Fruit fly (Drosophila melanogaster) whole organism, embryonic: ENCODE measurements around the gene Kaz-m1.

Experiments used
- BtbVII ChIP-seq: fragments of 200-800 bp; sonication (Bioruptor generic); optimal IDR thresholded peaks from 3 replicates; lab custom pipeline; 2017; ENCODE audit warnings: missing biosample characterization, mild to moderate bottlenecking, missing genetic modification characterization
- CG10543 ChIP-seq: fragments of 200-800 bp; sonication (Bioruptor generic); optimal IDR thresholded peaks from 3 replicates; lab custom pipeline; 2017; ENCODE audit warnings: missing biosample characterization, mild to moderate bottlenecking, missing genetic modification characterization, moderate library complexity
- CG11723 ChIP-seq: fragments of 200-800 bp; sonication (Bioruptor generic); optimal IDR thresholded peaks from 2 replicates; lab custom pipeline; 2017; ENCODE audit warnings: missing biosample characterization, mild to moderate bottlenecking, missing genetic modification characterization
- CG13775 ChIP-seq: fragments of 200-800 bp; sonication (Bioruptor generic); optimal IDR thresholded peaks from 3 replicates; lab custom pipeline; 2017; ENCODE audit warnings: missing biosample characterization, mild to moderate bottlenecking, missing genetic modification characterization
- CG15479 ChIP-seq: fragments of 200-800 bp; sonication (Bioruptor generic); optimal IDR thresholded peaks from 3 replicates; lab custom pipeline; 2019; ENCODE audit warnings: missing biosample characterization, mild to moderate bottlenecking, missing genetic modification characterization, moderate library complexity
- CG18476 ChIP-seq: fragments of 200-800 bp; sonication (Bioruptor generic); optimal IDR thresholded peaks from 2 replicates; lab custom pipeline; 2016; ENCODE audit warnings: missing biosample characterization, mild to moderate bottlenecking, missing genetic modification characterization
- CG2120 ChIP-seq: fragments of 200-800 bp; sonication (Bioruptor generic); optimal IDR thresholded peaks from 3 replicates; lab custom pipeline; 2016; ENCODE audit warnings: missing biosample characterization, missing genetic modification characterization
- CG2199 ChIP-seq: fragments of 200-800 bp; sonication (Bioruptor generic); IDR thresholded peaks from 3 replicates; pipeline ENCODE4 v1.3.6; 2022; ENCODE audit warnings: missing biosample characterization, missing genetic modification characterization
- CG34224 ChIP-seq: fragments of 200-800 bp; sonication (Bioruptor generic); IDR thresholded peaks from 3 replicates; pipeline ENCODE4 v1.3.6; 2022; ENCODE audit warnings: missing biosample characterization, missing genetic modification characterization; ENCODE audit not compliant: partially characterized antibody
- CG4360 ChIP-seq: fragments of 200-800 bp; sonication (Bioruptor generic); IDR thresholded peaks from 2 replicates; pipeline ENCODE4 v1.3.6; 2022; ENCODE audit warnings: missing biosample characterization, missing genetic modification characterization
- CG6689 ChIP-seq: fragments of 200-800 bp; sonication (Bioruptor generic); IDR thresholded peaks from 2 replicates; pipeline ENCODE4 v1.3.6; 2022; ENCODE audit warnings: missing biosample characterization, missing genetic modification characterization
- CG7372 ChIP-seq: fragments of 200-800 bp; sonication (Bioruptor generic); IDR thresholded peaks from 2 replicates; pipeline ENCODE4 v1.3.6; 2022; ENCODE audit warnings: missing biosample characterization, missing genetic modification characterization
- CG8089 ChIP-seq: fragments of 200-800 bp; sonication (Bioruptor generic); optimal IDR thresholded peaks from 3 replicates; lab custom pipeline; 2016; ENCODE audit warnings: missing biosample characterization, missing genetic modification characterization
- CG9437 ChIP-seq: fragments of 200-800 bp; sonication (Bioruptor generic); optimal IDR thresholded peaks from 2 replicates; lab custom pipeline; 2018; ENCODE audit warnings: missing biosample characterization, mild to moderate bottlenecking, missing genetic modification characterization
- CG9817 ChIP-seq: fragments of 200-800 bp; sonication (Bioruptor generic); optimal IDR thresholded peaks from 2 replicates; lab custom pipeline; 2018; ENCODE audit warnings: missing biosample characterization, mild to moderate bottlenecking, missing genetic modification characterization, moderate library complexity
- CHES-1-like ChIP-seq: fragments of 200-800 bp; sonication (Bioruptor generic); optimal IDR thresholded peaks from 2 replicates; lab custom pipeline; 2016; ENCODE audit warnings: missing biosample characterization, missing genetic modification characterization
- D ChIP-seq, 2 experiments: fragments of 200-800 bp in 1 of 2; fragments of >200 bp in 1 of 2; sonication (Bioruptor generic) in 1 of 2; optimal IDR thresholded peaks; 2 replicates in 1 of 2; 3 replicates in 1 of 2; lab custom pipeline; 2017; ENCODE audit warnings: mild to moderate bottlenecking in 1 of 2, missing biosample characterization in 1 of 2, missing genetic modification characterization in 1 of 2, missing genetic modification reagents in 1 of 2
- D19A ChIP-seq: fragments of 200-800 bp; optimal IDR thresholded peaks from 3 replicates; lab custom pipeline; 2019; ENCODE audit warnings: missing biosample characterization, mild to moderate bottlenecking, missing genetic modification characterization, moderate library complexity
- Ets65A ChIP-seq: fragments of 200-800 bp; sonication (Bioruptor generic); peaks from one replicate; lab custom pipeline; 2016; ENCODE audit warnings: missing biosample characterization, missing genetic modification characterization
- Hmx ChIP-seq: fragments of 200-800 bp; sonication (Bioruptor generic); optimal IDR thresholded peaks from 2 replicates; lab custom pipeline; 2016; ENCODE audit warnings: missing biosample characterization, missing genetic modification characterization
- MESR4 ChIP-seq: fragments of 200-800 bp; sonication (Bioruptor generic); optimal IDR thresholded peaks from 2 replicates; lab custom pipeline; 2018; ENCODE audit warnings: missing biosample characterization, mild to moderate bottlenecking, missing genetic modification characterization, moderate library complexity
- Mrtf ChIP-seq: fragments of 200-800 bp; sonication (Bioruptor generic); IDR thresholded peaks from 3 replicates; pipeline ENCODE4 v1.3.6; 2022; ENCODE audit warnings: missing biosample characterization, missing genetic modification characterization
- NC2α ChIP-seq: fragments of 200-800 bp; sonication (Bioruptor generic); optimal IDR thresholded peaks from 2 replicates; lab custom pipeline; 2016; ENCODE audit warnings: missing biosample characterization, missing genetic modification characterization
- Neu2 ChIP-seq: fragments of 200-800 bp; sonication (Bioruptor generic); optimal IDR thresholded peaks from 3 replicates; lab custom pipeline; 2016; ENCODE audit warnings: missing biosample characterization, missing genetic modification characterization, borderline replicate concordance
- Scr ChIP-seq: fragments of 200-800 bp; sonication (Bioruptor generic); IDR thresholded peaks from 2 replicates; pipeline ENCODE4 v1.3.6; 2022; ENCODE audit warnings: missing biosample characterization, missing genetic modification characterization; ENCODE audit not compliant: partially characterized antibody
- Xrp1 ChIP-seq: fragments of 200-800 bp; sonication (Bioruptor generic); IDR thresholded peaks from 2 replicates; pipeline ENCODE4 v1.3.6; 2022; ENCODE audit warnings: missing biosample characterization, missing genetic modification characterization
- ap ChIP-seq: fragments of 200-800 bp; sonication (Bioruptor generic); IDR thresholded peaks from 2 replicates; pipeline ENCODE4 v1.3.6; 2022; ENCODE audit warnings: missing biosample characterization, missing genetic modification characterization
- ato ChIP-seq: fragments of 200-800 bp; sonication (Bioruptor generic); IDR thresholded peaks from 2 replicates; pipeline ENCODE4 v1.3.6; 2022; ENCODE audit warnings: missing biosample characterization, missing genetic modification characterization; ENCODE audit not compliant: partially characterized antibody
- cg ChIP-seq: fragments of 200-800 bp; sonication (Bioruptor generic); optimal IDR thresholded peaks from 3 replicates; lab custom pipeline; 2019; ENCODE audit warnings: missing biosample characterization, mild to moderate bottlenecking, missing genetic modification characterization, moderate library complexity
- cwo ChIP-seq: fragments of 200-800 bp; sonication (Bioruptor generic); optimal IDR thresholded peaks from 3 replicates; lab custom pipeline; 2017; ENCODE audit warnings: missing biosample characterization, missing genetic modification characterization, mild to moderate bottlenecking, moderate library complexity, missing genetic modification reagents
- exex ChIP-seq: fragments of 200-800 bp; sonication (Bioruptor generic); optimal IDR thresholded peaks from 4 replicates; lab custom pipeline; 2018; ENCODE audit warnings: missing biosample characterization, mild to moderate bottlenecking, missing genetic modification characterization, moderate library complexity
- fd3F ChIP-seq: fragments of 200-800 bp; sonication (Bioruptor generic); optimal IDR thresholded peaks from 2 replicates; lab custom pipeline; 2018; ENCODE audit warnings: missing biosample characterization, mild to moderate bottlenecking, missing genetic modification characterization, moderate library complexity
- gem ChIP-seq: fragments of 200-800 bp; sonication (Bioruptor generic); optimal IDR thresholded peaks from 2 replicates; lab custom pipeline; 2019; ENCODE audit warnings: missing biosample characterization, mild to moderate bottlenecking, missing genetic modification characterization, moderate library complexity
- grau ChIP-seq: fragments of 200-800 bp; optimal IDR thresholded peaks from 3 replicates; lab custom pipeline; 2019; ENCODE audit warnings: missing biosample characterization, mild to moderate bottlenecking, missing genetic modification characterization, moderate library complexity
- hth ChIP-seq: fragments of >200 bp; optimal IDR thresholded peaks from 2 replicates; lab custom pipeline; 2017; ENCODE audit warnings: inconsistent platforms
- ind ChIP-seq: fragments of 200-800 bp; sonication (Bioruptor generic); optimal IDR thresholded peaks from 3 replicates; lab custom pipeline; 2016; ENCODE audit warnings: missing biosample characterization, missing genetic modification characterization
- insv ChIP-seq, 2 experiments: fragments of 200-800 bp; sonication (Bioruptor generic); optimal IDR thresholded peaks; 3 replicates each; lab custom pipeline; 2016 to 2018; ENCODE audit warnings: missing biosample characterization in 2 of 2, missing genetic modification characterization in 2 of 2
- kni ChIP-seq: fragments of 200-800 bp; sonication (Bioruptor generic); optimal IDR thresholded peaks from 3 replicates; lab custom pipeline; 2017; ENCODE audit warnings: mild to moderate bottlenecking, missing biosample characterization, missing genetic modification reagents, missing genetic modification characterization
- nmo ChIP-seq: fragments of 200-800 bp; sonication (Bioruptor generic); optimal IDR thresholded peaks from 2 replicates; lab custom pipeline; 2018; ENCODE audit warnings: missing biosample characterization, mild to moderate bottlenecking, missing genetic modification characterization, moderate library complexity
- odd ChIP-seq: fragments of 200-800 bp; sonication (Bioruptor generic); optimal IDR thresholded peaks from 2 replicates; lab custom pipeline; 2017; ENCODE audit warnings: missing biosample characterization, mild to moderate bottlenecking, missing genetic modification characterization
- org-1 ChIP-seq: fragments of 200-800 bp; sonication (Bioruptor generic); optimal IDR thresholded peaks from 2 replicates; lab custom pipeline; 2017; ENCODE audit warnings: missing biosample characterization, missing genetic modification characterization
- sima ChIP-seq: fragments of 200-800 bp; sonication (Bioruptor generic); optimal IDR thresholded peaks from 2 replicates; lab custom pipeline; 2016; ENCODE audit warnings: missing biosample characterization, missing genetic modification characterization
- sug ChIP-seq: fragments of 200-800 bp; optimal IDR thresholded peaks from 2 replicates; lab custom pipeline; 2019; ENCODE audit warnings: missing biosample characterization, mild to moderate bottlenecking, missing genetic modification characterization, moderate library complexity
- trem ChIP-seq: fragments of 200-800 bp; optimal IDR thresholded peaks from 3 replicates; lab custom pipeline; 2019; ENCODE audit warnings: missing biosample characterization, mild to moderate bottlenecking, missing genetic modification characterization, moderate library complexity
- unc-4 ChIP-seq: fragments of 200-800 bp; sonication (Bioruptor generic); IDR thresholded peaks from 2 replicates; pipeline ENCODE4 v1.3.6; 2022; ENCODE audit warnings: missing biosample characterization, missing genetic modification characterization; ENCODE audit not compliant: partially characterized antibody
- z ChIP-seq: fragments of 200-800 bp; sonication (Bioruptor generic); IDR thresholded peaks from 3 replicates; pipeline ENCODE4 v1.3.6; 2022; ENCODE audit warnings: missing biosample characterization, missing genetic modification characterization
- zf30C ChIP-seq: fragments of 200-800 bp; sonication (Bioruptor generic); optimal IDR thresholded peaks from 3 replicates; lab custom pipeline; 2018; ENCODE audit warnings: missing biosample characterization, mild to moderate bottlenecking, missing genetic modification characterization

Gene Kaz-m1

dm6 chr3R:26020244-26021171, 6.0 kb downstream of the Kaz-m1 start (continued):
- TF ChIP-seq cg (GFP tag; lab: Kevin White, UChicago) (peak; percentile 85), CG10543 (GFP tag; lab: Kevin White, UChicago) (peak; percentile 91), nmo (GFP tag; lab: Kevin White, UChicago) (peak; percentile 66), CG9437 (GFP tag; lab: Kevin White, UChicago) (peak; percentile 68), sug (tag; lab: Kevin White, UChicago) (no peak), cwo (GFP tag; lab: Kevin White, UChicago) (peak; percentile 58), CG34224 (GFP tag; lab: Robert Waterston, UW) (peak; percentile 37; the same call in 2 of the 3 replicates), D19A (tag; lab: Kevin White, UChicago) (peak; percentile 57), odd (GFP tag; lab: Kevin White, UChicago) (peak; percentile 43), exex (tag; lab: Kevin White, UChicago) (peak; percentile 2), hth (no peak), Scr (peak; percentile 24; the same call in 1 of the 2 replicates), fd3F (GFP tag; lab: Kevin White, UChicago) (peak; percentile 1), Hmx (GFP tag; lab: Kevin White, UChicago) (peak; percentile 27), CG13775 (GFP tag; lab: Kevin White, UChicago) (peak; percentile 49), CG7372 (GFP tag; lab: Robert Waterston, UW) (peak; percentile 25; the same call in 1 of the 2 replicates), CG2120 (GFP tag; lab: Kevin White, UChicago) (peak; percentile 43), sima (GFP tag; lab: Kevin White, UChicago) (no peak), CG11723 (GFP tag; lab: Kevin White, UChicago) (peak; percentile 28), CHES-1-like (GFP tag; lab: Kevin White, UChicago) (no peak), grau (tag; lab: Kevin White, UChicago) (peak; percentile 62), ato (GFP tag; lab: Robert Waterston, UW) (peak; percentile 31; the same call in 1 of the 2 replicates), z (GFP tag; lab: Robert Waterston, UW) (0 out of 3 replicates have a peak, but pooled peaks have one; percentile 28), CG2199 (GFP tag; lab: Robert Waterston, UW) (no peak), ind (peak; percentile 59), CG18476 (peak; percentile 10), unc-4 (GFP tag; lab: Robert Waterston, UW) (no peak), Mrtf (GFP tag; lab: Robert Waterston, UW) (0 out of 3 replicates have a peak, but pooled peaks have one; percentile 35), org-1 (GFP tag; lab: Kevin White, UChicago) (peak; percentile 60), CG9817 (tag; lab: Kevin White, UChicago) (peak; percentile 55), ap (GFP tag; lab: Robert Waterston, UW) (0 out of 2 replicates have a peak, but pooled peaks have one; percentile 33), CG8089 (GFP tag; lab: Kevin White, UChicago) (no peak), Xrp1 (GFP tag; lab: Robert Waterston, UW) (peak; percentile 78), NC2α (GFP tag; lab: Kevin White, UChicago) (no peak), CG4360 (GFP tag; lab: Robert Waterston, UW) (no peak), CG15479 (GFP tag; lab: Kevin White, UChicago) (no peak), CG6689 (peak; percentile 64), Neu2 (GFP tag; lab: Kevin White, UChicago) (no peak), insv (GFP tag; optimal IDR thresholded peaks at IDR 0.05; lab: Kevin White, UChicago) (no peak), trem (tag; lab: Kevin White, UChicago) (peak; percentile 37), Ets65A (GFP tag; lab: Kevin White, UChicago) (no peak), D (optimal IDR thresholded peaks at IDR 0.05; lab: Kevin White, UChicago) (no peak), D (GFP tag; optimal IDR thresholded peaks at IDR 0.05; lab: Kevin White, UChicago) (peak; percentile 50), zf30C (GFP tag; lab: Kevin White, UChicago) (peak; percentile 72), MESR4 (no peak), BtbVII (peak; percentile 54), gem (tag; lab: Kevin White, UChicago) (peak; percentile 88), kni (GFP tag; lab: Kevin White, UChicago) (peak; percentile 99)
